Worm (Caenorhabditis elegans) whole organism, late embryonic: Measurements from ENCODE around the gene him-10.

Experiments used
- C08G9.2 ChIP-seq: sonication (generic microtip); optimal IDR thresholded peaks from 2 replicates; lab custom pipeline; 2016; ENCODE audit warnings: mild to moderate bottlenecking, missing genetic modification characterization, moderate library complexity, missing compliant biosample characterization
- C38D4.7 ChIP-seq: fragments of 200-800 bp; sonication (Bioruptor generic); optimal IDR thresholded peaks from 2 replicates; lab custom pipeline; 2018; ENCODE audit warnings: mild to moderate bottlenecking, missing genetic modification characterization, moderate library complexity, missing compliant biosample characterization
- F13H6.1 ChIP-seq: sonication (generic microtip); optimal IDR thresholded peaks from 2 replicates; lab custom pipeline; 2016; ENCODE audit warnings: missing genetic modification characterization, missing compliant biosample characterization
- K09A11.1 ChIP-seq: sonication (generic microtip); optimal IDR thresholded peaks from 2 replicates; lab custom pipeline; 2017; ENCODE audit warnings: antibody characterized with exemption, mild to moderate bottlenecking, missing genetic modification characterization, missing compliant biosample characterization; ENCODE audit not compliant: insufficient read depth
- T23F11.4 ChIP-seq: fragments of 200-800 bp; sonication (Bioruptor generic); optimal IDR thresholded peaks from 2 replicates; lab custom pipeline; 2018; ENCODE audit warnings: mild to moderate bottlenecking, missing genetic modification characterization, missing compliant biosample characterization
- ceh-19 ChIP-seq: fragments of 200-800 bp; sonication (Bioruptor generic); optimal IDR thresholded peaks from 2 replicates; lab custom pipeline; 2018; ENCODE audit warnings: mild to moderate bottlenecking, missing genetic modification characterization, missing compliant biosample characterization
- ceh-22 ChIP-seq: sonication (generic microtip); optimal IDR thresholded peaks from 2 replicates; lab custom pipeline; 2017; ENCODE audit warnings: missing biosample characterization, missing genetic modification characterization
- ceh-31 ChIP-seq: sonication (generic microtip); optimal IDR thresholded peaks from 2 replicates; lab custom pipeline; 2016; ENCODE audit warnings: missing genetic modification characterization, missing compliant biosample characterization
- ceh-34 ChIP-seq: sonication (generic microtip); optimal IDR thresholded peaks from 2 replicates; lab custom pipeline; 2016; ENCODE audit warnings: mild to moderate bottlenecking, missing genetic modification characterization, missing compliant biosample characterization
- ceh-48 ChIP-seq: sonication (generic microtip); optimal IDR thresholded peaks from 2 replicates; lab custom pipeline; 2016; ENCODE audit warnings: missing genetic modification characterization, inconsistent platforms, missing compliant biosample characterization
- dmd-4 ChIP-seq: sonication (generic microtip); optimal IDR thresholded peaks from 2 replicates; lab custom pipeline; 2016; ENCODE audit warnings: borderline replicate concordance, missing genetic modification characterization, missing compliant biosample characterization
- elt-2 ChIP-seq: sonication (generic microtip); optimal IDR thresholded peaks from 2 replicates; lab custom pipeline; 2016; ENCODE audit warnings: missing genetic modification reagents, missing genetic modification characterization, missing compliant biosample characterization
- elt-4 ChIP-seq: sonication (generic microtip); optimal IDR thresholded peaks from 2 replicates; lab custom pipeline; 2016; ENCODE audit warnings: missing genetic modification characterization, missing compliant biosample characterization
- ets-4 ChIP-seq: sonication (generic microtip); optimal IDR thresholded peaks from 2 replicates; lab custom pipeline; 2016; ENCODE audit warnings: missing genetic modification characterization, missing compliant biosample characterization
- fax-1 ChIP-seq: sonication (generic microtip); optimal IDR thresholded peaks from 2 replicates; lab custom pipeline; 2016; ENCODE audit warnings: missing genotype, missing genetic modification characterization, missing compliant biosample characterization
- fkh-10 ChIP-seq: fragments of 150-350 bp; optimal IDR thresholded peaks from 2 replicates; lab custom pipeline; 2014; ENCODE audit warnings: missing biosample characterization, missing genetic modification reagents, missing genetic modification characterization
- fkh-6 ChIP-seq: sonication (generic microtip); optimal IDR thresholded peaks from 2 replicates; lab custom pipeline; 2016; ENCODE audit warnings: missing genetic modification characterization, missing compliant biosample characterization
- hlh-13 ChIP-seq: fragments of 200-800 bp; sonication (Bioruptor generic); optimal IDR thresholded peaks from 2 replicates; lab custom pipeline; 2018; ENCODE audit warnings: mild to moderate bottlenecking, missing genetic modification characterization, missing compliant biosample characterization
- hlh-15 ChIP-seq: sonication (generic microtip); optimal IDR thresholded peaks from 2 replicates; lab custom pipeline; 2016; ENCODE audit warnings: missing genetic modification characterization, missing compliant biosample characterization
- hlh-6 ChIP-seq: sonication (generic microtip); optimal IDR thresholded peaks from 2 replicates; lab custom pipeline; 2016; ENCODE audit warnings: missing genotype, missing genetic modification characterization, missing compliant biosample characterization
- lin-11 ChIP-seq: fragments of 200-800 bp; sonication (Bioruptor generic); optimal IDR thresholded peaks from 2 replicates; lab custom pipeline; 2018; ENCODE audit warnings: mild to moderate bottlenecking, missing genetic modification characterization, missing compliant biosample characterization
- mec-3 ChIP-seq: sonication (generic microtip); optimal IDR thresholded peaks from 2 replicates; lab custom pipeline; 2016; ENCODE audit warnings: borderline replicate concordance, missing genetic modification characterization, missing compliant biosample characterization
- nfya-1 ChIP-seq: sonication (generic microtip); optimal IDR thresholded peaks from 2 replicates; lab custom pipeline; 2017; ENCODE audit warnings: missing genetic modification characterization, mild to moderate bottlenecking, missing compliant biosample characterization, antibody characterized with exemption, moderate library complexity
- nhr-11 ChIP-seq: fragments of 150-350 bp; optimal IDR thresholded peaks from 2 replicates; lab custom pipeline; 2014; ENCODE audit warnings: missing biosample characterization, missing genetic modification characterization
- nhr-232 ChIP-seq: sonication (generic microtip); optimal IDR thresholded peaks from 2 replicates; lab custom pipeline; 2016; ENCODE audit warnings: missing genetic modification characterization, missing compliant biosample characterization
- pag-3 ChIP-seq: sonication (generic microtip); optimal IDR thresholded peaks from 2 replicates; lab custom pipeline; 2016; ENCODE audit warnings: missing compliant biosample characterization, missing genetic modification characterization, borderline replicate concordance
- pat-9 ChIP-seq: fragments of 200-800 bp; sonication (Bioruptor generic); optimal IDR thresholded peaks from 2 replicates; lab custom pipeline; 2018; ENCODE audit warnings: mild to moderate bottlenecking, missing genetic modification characterization, moderate library complexity, missing compliant biosample characterization
- pax-1 ChIP-seq: fragments of 150-350 bp; optimal IDR thresholded peaks from 2 replicates; lab custom pipeline; 2014; ENCODE audit warnings: missing biosample characterization, missing genetic modification characterization
- pros-1 ChIP-seq: fragments of 150-350 bp; optimal IDR thresholded peaks from 2 replicates; lab custom pipeline; 2014; ENCODE audit warnings: missing biosample characterization, missing genetic modification reagents, missing genetic modification characterization
- sdc-2 ChIP-seq: sonication (generic microtip); optimal IDR thresholded peaks from 2 replicates; lab custom pipeline; 2016; ENCODE audit warnings: missing genotype, missing genetic modification characterization, missing compliant biosample characterization
- sox-2 ChIP-seq: fragments of 200-800 bp; sonication (Bioruptor generic); IDR thresholded peaks from 2 replicates; pipeline ENCODE4 v1.3.6; 2022; ENCODE audit warnings: missing genetic modification reagents, missing genetic modification characterization, missing compliant biosample characterization
- sox-4 ChIP-seq: sonication (generic microtip); optimal IDR thresholded peaks from 2 replicates; lab custom pipeline; 2017; ENCODE audit warnings: mild to moderate bottlenecking, missing genetic modification characterization, inconsistent platforms, missing compliant biosample characterization
- syd-9 ChIP-seq: sonication (generic microtip); optimal IDR thresholded peaks from 2 replicates; lab custom pipeline; 2016; ENCODE audit warnings: mild to moderate bottlenecking, missing genetic modification characterization, moderate library complexity, missing compliant biosample characterization
- tbx-2 ChIP-seq: sonication (generic microtip); optimal IDR thresholded peaks from 2 replicates; lab custom pipeline; 2016; ENCODE audit warnings: missing genetic modification characterization, missing compliant biosample characterization
- ztf-16 ChIP-seq: sonication (generic microtip); optimal IDR thresholded peaks from 2 replicates; lab custom pipeline; 2017; ENCODE audit warnings: missing genetic modification characterization, missing compliant biosample characterization

him-10 gene

DNA sequence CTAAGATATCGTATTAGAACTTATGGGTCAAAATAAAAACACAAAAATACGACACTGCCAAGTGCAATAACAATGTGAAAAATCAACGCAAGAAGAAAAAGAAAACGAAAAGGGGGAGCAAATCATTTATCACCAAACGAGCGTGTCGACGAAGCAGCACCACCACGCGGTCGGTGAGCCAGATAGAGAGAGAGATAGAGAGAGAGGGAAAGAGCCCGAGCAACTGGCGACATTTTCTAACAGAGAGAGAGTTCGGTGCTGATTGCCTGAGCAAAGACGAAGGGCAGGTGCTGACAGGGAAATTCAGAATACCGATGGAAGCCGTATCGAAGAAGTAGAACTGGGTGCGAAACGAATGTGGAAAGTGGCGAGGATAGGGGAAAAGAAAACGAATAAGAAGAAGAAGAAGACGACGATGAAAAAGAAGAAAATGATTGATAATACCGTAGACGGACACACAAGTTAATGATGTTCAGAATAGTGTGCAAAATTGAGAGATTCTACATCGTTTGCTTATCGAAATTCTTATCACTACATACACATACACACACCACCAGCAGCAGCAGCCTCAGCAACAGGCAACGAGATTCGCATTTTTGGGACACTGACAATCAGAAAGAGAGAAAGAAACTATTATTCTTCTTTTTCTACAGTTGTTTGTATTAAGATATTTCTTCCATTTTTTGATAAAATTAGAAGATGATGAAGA is 32.3 kb downstream of the him-10 start (continued):
- no peak for TF ChIP-seq ceh-48
- TF ChIP-seq nhr-232 (tag; lab: Kevin White, UChicago) = no peak
- no peak for TF ChIP-seq F13H6.1 (tag; lab: Kevin White, UChicago)
- TF ChIP-seq pat-9 = no peak
- no peak for TF ChIP-seq ceh-19
- TF ChIP-seq ceh-31 (tag; lab: Kevin White, UChicago) = no peak
- no peak for TF ChIP-seq lin-11 (tag; lab: Kevin White, UChicago)
- TF ChIP-seq elt-2 (tag; lab: Kevin White, UChicago) = peak; percentile 89
- TF ChIP-seq pag-3 (tag; lab: Kevin White, UChicago) = no peak
- TF ChIP-seq dmd-4 = no peak
- peak; percentile 26 for TF ChIP-seq ets-4 (tag; lab: Kevin White, UChicago)
- TF ChIP-seq elt-4 = no peak
- TF ChIP-seq sox-4 (tag; lab: Kevin White, UChicago) = no peak
- TF ChIP-seq ceh-34 (tag; lab: Kevin White, UChicago) = peak; percentile 23
- TF ChIP-seq mec-3 (tag; lab: Kevin White, UChicago) = no peak
- no peak for TF ChIP-seq fax-1 (tag; lab: Kevin White, UChicago)
- no peak for TF ChIP-seq nhr-11 (tag; lab: Kevin White, UChicago)

DNA sequence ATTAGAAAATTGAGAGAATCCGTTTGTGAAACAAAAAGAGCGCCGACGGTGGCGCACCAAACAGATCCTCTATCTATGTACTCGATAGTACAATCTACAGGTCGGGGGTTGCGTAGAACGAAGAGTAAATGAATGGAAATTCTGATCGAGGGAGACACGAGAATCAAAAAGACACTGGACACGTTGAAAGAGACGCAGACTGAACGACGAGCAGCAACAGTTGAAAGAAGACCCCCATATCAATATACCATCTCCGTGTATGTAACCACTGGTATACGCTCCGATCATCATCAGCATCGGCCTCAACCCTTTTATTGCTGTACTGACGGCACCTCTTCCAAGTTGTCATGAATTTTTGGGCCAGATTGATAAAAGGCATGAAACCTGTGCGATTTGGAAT is 33.2 kb downstream of the him-10 start:
- no peak for TF ChIP-seq T23F11.4 (GFP tag; lab: Kevin White, UChicago)
- TF ChIP-seq pat-9 = no peak
- TF ChIP-seq ceh-31 (tag; lab: Kevin White, UChicago) = no peak
- no peak for TF ChIP-seq pax-1 (tag; lab: Kevin White, UChicago)
- TF ChIP-seq K09A11.1 (tag; lab: Kevin White, UChicago) = no peak
- no peak for TF ChIP-seq syd-9
- no peak for TF ChIP-seq pros-1 (tag; lab: Kevin White, UChicago)
- no peak for TF ChIP-seq sdc-2
- no peak for TF ChIP-seq C08G9.2 (tag; lab: Kevin White, UChicago)
- TF ChIP-seq, all 69 proteins: peak for 0

DNA sequence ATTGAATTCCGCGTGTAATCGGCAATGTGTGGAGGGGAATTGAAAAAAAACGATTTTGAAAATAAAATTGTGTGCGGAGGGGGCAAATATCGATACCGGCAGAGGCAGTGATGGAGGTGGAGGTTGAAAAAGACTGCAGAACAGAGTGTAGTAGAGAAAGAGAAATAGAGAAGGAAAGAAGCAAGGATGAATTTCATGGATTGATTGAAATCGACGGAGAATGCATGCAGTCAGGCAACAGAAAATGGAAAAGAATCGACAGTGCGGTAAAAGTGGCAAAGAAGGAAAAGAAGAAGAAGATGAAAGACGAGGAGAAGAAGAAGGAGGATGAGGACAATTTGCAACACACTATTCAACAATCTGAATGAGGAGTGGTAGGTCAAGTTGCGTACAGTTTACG is 33.8 kb downstream of the him-10 start, which contains the start of gene W04D12.1:
Gene W04D12.1, plus strand, starts transcription at position 111 of the 400 bp plus-strand sequence.
- TF ChIP-seq tbx-2 (tag; lab: Kevin White, UChicago) (no peak), fkh-10 (GFP tag; lab: Kevin White, UChicago) (no peak), hlh-15 (tag; lab: Kevin White, UChicago) (no peak), fkh-6 (no peak), hlh-6 (no peak), ztf-16 (tag; lab: Kevin White, UChicago) (no peak), ceh-22 (no peak), ceh-31 (tag; lab: Kevin White, UChicago) (no peak), hlh-13 (GFP tag; lab: Kevin White, UChicago) (no peak), C38D4.7 (GFP tag; lab: Kevin White, UChicago) (peak; percentile 18), sdc-2 (peak; percentile 7), nfya-1 (peak; percentile 4), ceh-34 (tag; lab: Kevin White, UChicago) (no peak), elt-4 (no peak), pat-9 (no peak), sox-2 (GFP tag; lab: Robert Waterston, UW) (no peak)
- TF ChIP-seq, all 69 proteins: peak for 3
